Fruit fly (Drosophila melanogaster): ENCODE measurements around the gene Ppcs.

Ppcs gene

dm6 chr3R:19113836-19114235 lies 33.9 kb downstream of the Ppcs start:
- no peak for TF ChIP-seq Vsx2 (GFP tag; optimal IDR thresholded peaks at IDR 0.05; ENCODE audit: partially characterized antibody)
- TF ChIP-seq Mio (GFP tag; optimal IDR thresholded peaks at IDR 0.05) = no peak
- peak; percentile 57 for TF ChIP-seq br (GFP tag; optimal IDR thresholded peaks at IDR 0.05)
- TF ChIP-seq ey (GFP tag; optimal IDR thresholded peaks at IDR 0.05) = peak; percentile 48
- TF ChIP-seq usp (GFP tag; optimal IDR thresholded peaks at IDR 0.05) = no peak
- no peak for TF ChIP-seq Rel (GFP tag; optimal IDR thresholded peaks at IDR 0.05)
- TF ChIP-seq Rel (tag; optimal IDR thresholded peaks at IDR 0.05) = no peak
- no peak for TF ChIP-seq N (GFP tag; optimal IDR thresholded peaks at IDR 0.05)
- TF ChIP-seq Dfd (GFP tag; optimal IDR thresholded peaks at IDR 0.05) = no peak
- no peak for TF ChIP-seq tai (GFP tag; optimal IDR thresholded peaks at IDR 0.05)
- TF ChIP-seq HLH106 (tag; optimal IDR thresholded peaks at IDR 0.05) = peak; percentile 13
- TF ChIP-seq lola (GFP tag; optimal IDR thresholded peaks at IDR 0.05) = no peak
- peak; percentile 25 for TF ChIP-seq OdsH (GFP tag; optimal IDR thresholded peaks at IDR 0.05)
- no peak for TF ChIP-seq CG9705 (GFP tag; optimal IDR thresholded peaks at IDR 0.05)
- peak; percentile 31 for TF ChIP-seq h (GFP tag; optimal IDR thresholded peaks at IDR 0.05)
- TF ChIP-seq Hnf4 (GFP tag; optimal IDR thresholded peaks at IDR 0.05) = peak; percentile 25
- no peak for TF ChIP-seq GATAd (GFP tag; optimal IDR thresholded peaks at IDR 0.05)
- TF ChIP-seq Abd-B (GFP tag; optimal IDR thresholded peaks at IDR 0.05) = no peak
- no peak for TF ChIP-seq Sp1 (GFP tag; optimal IDR thresholded peaks at IDR 0.05)
- TF ChIP-seq Hr83 (GFP tag; optimal IDR thresholded peaks at IDR 0.05; ENCODE audit: poor library complexity, severe bottlenecking) = no peak
- no peak for TF ChIP-seq Dif (GFP tag; optimal IDR thresholded peaks at IDR 0.05; ENCODE audit: partially characterized antibody)
- no peak for TF ChIP-seq dmrt93B (GFP tag; optimal IDR thresholded peaks at IDR 0.05)
- peak in 1 of 2 experiments; percentile 48 for TF ChIP-seq foxo (GFP tag; optimal IDR thresholded peaks at IDR 0.05)
- TF ChIP-seq Jra (GFP tag; optimal IDR thresholded peaks at IDR 0.05) = no peak
- TF ChIP-seq dsf (GFP tag; optimal IDR thresholded peaks at IDR 0.05; ENCODE audit: borderline replicate concordance) = no peak
- no peak for TF ChIP-seq dl (GFP tag; optimal IDR thresholded peaks at IDR 0.05; ENCODE audit: insufficient read depth in 1 of 2, partially characterized antibody in 2 of 2)
- TF ChIP-seq brk (GFP tag; optimal IDR thresholded peaks at IDR 0.05) = no peak
- peak; percentile 53 for TF ChIP-seq fru (GFP tag; optimal IDR thresholded peaks at IDR 0.05)
- peak; percentile 12 for TF ChIP-seq woc (GFP tag; optimal IDR thresholded peaks at IDR 0.05)
- peak; percentile 39 for TF ChIP-seq rgr (GFP tag; optimal IDR thresholded peaks at IDR 0.05)
- no peak for TF ChIP-seq sage (GFP tag; optimal IDR thresholded peaks at IDR 0.05)
- TF ChIP-seq jim (GFP tag; optimal IDR thresholded peaks at IDR 0.05) = no peak
- TF ChIP-seq pan (optimal IDR thresholded peaks at IDR 0.05) = no peak
- TF ChIP-seq sv (GFP tag; optimal IDR thresholded peaks at IDR 0.05) = no peak
- no peak for TF ChIP-seq psq (GFP tag; optimal IDR thresholded peaks at IDR 0.05)
- no peak for TF ChIP-seq CG32264 (GFP tag; optimal IDR thresholded peaks at IDR 0.05)
- no peak for TF ChIP-seq Myc (optimal IDR thresholded peaks at IDR 0.05)
- no peak for TF ChIP-seq Hr78 (GFP tag; optimal IDR thresholded peaks at IDR 0.05)
- no peak for TF ChIP-seq CrebA (GFP tag; optimal IDR thresholded peaks at IDR 0.05; ENCODE audit: borderline replicate concordance)

dm6 chr3R:19112372-19112771 lies 35.3 kb downstream of the Ppcs start:
- TF ChIP-seq psq (GFP tag; optimal IDR thresholded peaks at IDR 0.05) (no peak), sv (GFP tag; optimal IDR thresholded peaks at IDR 0.05) (no peak), CrebA (GFP tag; optimal IDR thresholded peaks at IDR 0.05; ENCODE audit: borderline replicate concordance) (no peak), GATAd (GFP tag; optimal IDR thresholded peaks at IDR 0.05) (no peak), woc (GFP tag; optimal IDR thresholded peaks at IDR 0.05) (no peak), Vsx2 (GFP tag; optimal IDR thresholded peaks at IDR 0.05; ENCODE audit: partially characterized antibody) (no peak), Hr83 (GFP tag; optimal IDR thresholded peaks at IDR 0.05; ENCODE audit: poor library complexity, severe bottlenecking) (no peak), Jra (GFP tag; optimal IDR thresholded peaks at IDR 0.05) (no peak), brk (GFP tag; optimal IDR thresholded peaks at IDR 0.05) (no peak), jim (GFP tag; optimal IDR thresholded peaks at IDR 0.05) (no peak), dmrt93B (GFP tag; optimal IDR thresholded peaks at IDR 0.05) (no peak), CG32264 (GFP tag; optimal IDR thresholded peaks at IDR 0.05) (no peak)

dm6 chr3R:19111159-19111558 lies 36.6 kb downstream of the Ppcs start:
- TF ChIP-seq brk (GFP tag; optimal IDR thresholded peaks at IDR 0.05) = no peak
- no peak for TF ChIP-seq CrebA (GFP tag; optimal IDR thresholded peaks at IDR 0.05; ENCODE audit: borderline replicate concordance)
- TF ChIP-seq N (GFP tag; optimal IDR thresholded peaks at IDR 0.05) = no peak
- no peak for TF ChIP-seq dmrt93B (GFP tag; optimal IDR thresholded peaks at IDR 0.05)
- no peak for TF ChIP-seq Hr78 (GFP tag; optimal IDR thresholded peaks at IDR 0.05)
- TF ChIP-seq fru (GFP tag; optimal IDR thresholded peaks at IDR 0.05) = no peak
- TF ChIP-seq rgr (GFP tag; optimal IDR thresholded peaks at IDR 0.05) = no peak
- TF ChIP-seq tai (GFP tag; optimal IDR thresholded peaks at IDR 0.05) = no peak
- no peak for TF ChIP-seq Myc (optimal IDR thresholded peaks at IDR 0.05)
- no peak for TF ChIP-seq h (GFP tag; optimal IDR thresholded peaks at IDR 0.05)
- TF ChIP-seq Rel (GFP tag; optimal IDR thresholded peaks at IDR 0.05) = no peak
- no peak for TF ChIP-seq Rel (tag; optimal IDR thresholded peaks at IDR 0.05)
- TF ChIP-seq usp (GFP tag; optimal IDR thresholded peaks at IDR 0.05) = no peak
- TF ChIP-seq Dfd (GFP tag; optimal IDR thresholded peaks at IDR 0.05) = no peak
- no peak for TF ChIP-seq jim (GFP tag; optimal IDR thresholded peaks at IDR 0.05)
- no peak for TF ChIP-seq HLH106 (tag; optimal IDR thresholded peaks at IDR 0.05)
- no peak for TF ChIP-seq woc (GFP tag; optimal IDR thresholded peaks at IDR 0.05)
- no peak for TF ChIP-seq CG9705 (GFP tag; optimal IDR thresholded peaks at IDR 0.05)
- no peak for TF ChIP-seq dl (GFP tag; optimal IDR thresholded peaks at IDR 0.05; ENCODE audit: insufficient read depth in 1 of 2, partially characterized antibody in 2 of 2)
- no peak for TF ChIP-seq Abd-B (GFP tag; optimal IDR thresholded peaks at IDR 0.05)

Measured in whole organism, wandering third instar larva.